Fruit fly (Drosophila melanogaster) whole organism, pupa: ENCODE results near the gene CG34274.

ENCODE experiments used
- CG10348 ChIP-seq: fragments of 200-800 bp; sonication (Bioruptor generic); IDR thresholded peaks from 2 replicates; pipeline ENCODE4 v1.3.6; 2022; ENCODE audit warnings: missing biosample characterization, missing genetic modification characterization
- CG12605 ChIP-seq: fragments of 200-800 bp; sonication (Bioruptor generic); IDR thresholded peaks from 2 replicates; pipeline ENCODE4 v1.3.6; 2022; ENCODE audit warnings: missing biosample characterization, missing genetic modification characterization
- CG13204 ChIP-seq: fragments of 200-800 bp; sonication (Bioruptor generic); optimal IDR thresholded peaks from 2 replicates; lab custom pipeline; 2018; ENCODE audit warnings: missing biosample characterization, mild to moderate bottlenecking, missing genetic modification characterization, moderate library complexity
- CG14655 ChIP-seq: fragments of 200-800 bp; sonication (Bioruptor generic); optimal IDR thresholded peaks from 3 replicates; lab custom pipeline; 2017; ENCODE audit warnings: mild to moderate bottlenecking, missing biosample characterization, missing genetic modification reagents, missing genetic modification characterization
- CG15710 ChIP-seq: fragments of 200-800 bp; sonication (Bioruptor generic); optimal IDR thresholded peaks from 2 replicates; lab custom pipeline; 2018; ENCODE audit warnings: missing biosample characterization, mild to moderate bottlenecking, missing genetic modification characterization, moderate library complexity
- CG32121 ChIP-seq: fragments of 200-800 bp; sonication (Bioruptor generic); IDR thresholded peaks from 2 replicates; pipeline ENCODE4 v1.3.6; 2022; ENCODE audit warnings: missing biosample characterization, missing genetic modification characterization
- CG4496 ChIP-seq: fragments of 200-800 bp; sonication (Bioruptor generic); IDR thresholded peaks from 3 replicates; pipeline ENCODE4 v1.3.6; 2022; ENCODE audit warnings: missing biosample characterization, missing genetic modification characterization
- CG8159 ChIP-seq: fragments of 200-800 bp; sonication (Bioruptor generic); optimal IDR thresholded peaks from 3 replicates; lab custom pipeline; 2018; ENCODE audit warnings: missing biosample characterization, mild to moderate bottlenecking, missing genetic modification characterization, moderate library complexity
- D1 ChIP-seq: fragments of 200-800 bp; sonication (Bioruptor generic); optimal IDR thresholded peaks from 2 replicates; lab custom pipeline; 2018; ENCODE audit warnings: missing biosample characterization, mild to moderate bottlenecking, missing genetic modification characterization, moderate library complexity
- EcR ChIP-seq: fragments of 200-800 bp; sonication (Bioruptor generic); optimal IDR thresholded peaks from 3 replicates; lab custom pipeline; 2019; ENCODE audit warnings: missing biosample characterization, missing genetic modification characterization, mild to moderate bottlenecking, moderate library complexity, missing genetic modification reagents
- Ets98B ChIP-seq: fragments of 200-800 bp; sonication (Bioruptor generic); IDR thresholded peaks from 2 replicates; pipeline ENCODE4 v1.3.6; 2022; ENCODE audit warnings: missing biosample characterization, missing genetic modification characterization
- Snoo ChIP-seq: fragments of 200-800 bp; sonication (Bioruptor generic); optimal IDR thresholded peaks from 3 replicates; lab custom pipeline; 2017; ENCODE audit warnings: missing biosample characterization, mild to moderate bottlenecking, missing genetic modification characterization, inconsistent platforms

- TF ChIP-seq Snoo (tag; lab: Kevin White, UChicago) (no peak), CG12605 (GFP tag; lab: Robert Waterston, UW) (no peak), EcR (GFP tag; lab: Kevin White, UChicago) (no peak), D1 (tag; lab: Kevin White, UChicago) (no peak), CG10348 (no peak), Ets98B (GFP tag; lab: Robert Waterston, UW) (no peak), CG14655 (GFP tag; lab: Kevin White, UChicago) (no peak), CG13204 (GFP tag; lab: Kevin White, UChicago) (no peak), CG8159 (no peak), CG4496 (GFP tag; lab: Robert Waterston, UW) (no peak), CG32121 (GFP tag; lab: Robert Waterston, UW) (no peak), CG15710 (no peak)
These were observed 917 bp upstream of the CG34274 start for dm6 chr3R:15730629-15731028.
